Worm (Caenorhabditis elegans) whole organism, late embryonic: ENCODE measurements around the gene Y39A3CL.4.
A peak's percentile ranks its signal among the peaks of the same experiment; 100 is the strongest.

Experiments used
- C08G9.2 ChIP-seq: sonication (generic microtip); optimal IDR thresholded peaks from 2 replicates; lab custom pipeline; 2016; ENCODE audit warnings: mild to moderate bottlenecking, missing genetic modification characterization, moderate library complexity, missing compliant biosample characterization
- K02D7.2 ChIP-seq: sonication (generic microtip); optimal IDR thresholded peaks from 2 replicates; lab custom pipeline; 2017; ENCODE audit warnings: mild to moderate bottlenecking, missing genetic modification characterization, missing compliant biosample characterization
- T23F11.4 ChIP-seq: fragments of 200-800 bp; sonication (Bioruptor generic); optimal IDR thresholded peaks from 2 replicates; lab custom pipeline; 2018; ENCODE audit warnings: mild to moderate bottlenecking, missing genetic modification characterization, missing compliant biosample characterization
- Y22D7AL.16 ChIP-seq: sonication (generic microtip); optimal IDR thresholded peaks from 2 replicates; lab custom pipeline; 2016; ENCODE audit warnings: missing genetic modification characterization, missing compliant biosample characterization
- ahr-1 ChIP-seq: sonication (generic microtip); optimal IDR thresholded peaks from 2 replicates; lab custom pipeline; 2016; ENCODE audit warnings: missing genetic modification characterization, missing compliant biosample characterization
- ama-1 ChIP-seq: fragments of 150-350 bp; optimal IDR thresholded peaks from 2 replicates; lab custom pipeline; 2014
- ceh-14 ChIP-seq: sonication (generic microtip); optimal IDR thresholded peaks from 2 replicates; lab custom pipeline; 2016; ENCODE audit warnings: missing genotype, missing genetic modification characterization, missing compliant biosample characterization
- ceh-18 ChIP-seq: sonication (generic microtip); optimal IDR thresholded peaks from 2 replicates; lab custom pipeline; 2016; ENCODE audit warnings: missing genetic modification characterization, missing compliant biosample characterization
- ceh-19 ChIP-seq: fragments of 200-800 bp; sonication (Bioruptor generic); optimal IDR thresholded peaks from 2 replicates; lab custom pipeline; 2018; ENCODE audit warnings: mild to moderate bottlenecking, missing genetic modification characterization, missing compliant biosample characterization
- ceh-22 ChIP-seq: sonication (generic microtip); optimal IDR thresholded peaks from 2 replicates; lab custom pipeline; 2017; ENCODE audit warnings: missing biosample characterization, missing genetic modification characterization
- ceh-24 ChIP-seq: sonication (generic microtip); optimal IDR thresholded peaks from 2 replicates; lab custom pipeline; 2016; ENCODE audit warnings: mild to moderate bottlenecking, missing genetic modification characterization, missing compliant biosample characterization
- ceh-30 ChIP-seq: fragments of 150-350 bp; optimal IDR thresholded peaks from 2 replicates; lab custom pipeline; 2014; ENCODE audit warnings: missing biosample characterization, missing genetic modification characterization
- ceh-34 ChIP-seq: sonication (generic microtip); optimal IDR thresholded peaks from 2 replicates; lab custom pipeline; 2016; ENCODE audit warnings: mild to moderate bottlenecking, missing genetic modification characterization, missing compliant biosample characterization
- ceh-45 ChIP-seq: fragments of 200-800 bp; sonication (Bioruptor generic); IDR thresholded peaks from 2 replicates; pipeline ENCODE4 v1.3.6; 2022; ENCODE audit warnings: missing genetic modification reagents, missing genetic modification characterization, missing compliant biosample characterization
- ceh-48 ChIP-seq: sonication (generic microtip); optimal IDR thresholded peaks from 2 replicates; lab custom pipeline; 2016; ENCODE audit warnings: missing genetic modification characterization, inconsistent platforms, missing compliant biosample characterization
- ceh-6 ChIP-seq: fragments of 200-800 bp; sonication (Bioruptor generic); optimal IDR thresholded peaks from 2 replicates; lab custom pipeline; 2018; ENCODE audit warnings: mild to moderate bottlenecking, missing genetic modification characterization, missing compliant biosample characterization
- che-1 ChIP-seq: sonication (generic microtip); optimal IDR thresholded peaks from 2 replicates; lab custom pipeline; 2016; ENCODE audit warnings: mild to moderate bottlenecking, missing genetic modification characterization, missing compliant biosample characterization
- elt-2 ChIP-seq: sonication (generic microtip); optimal IDR thresholded peaks from 2 replicates; lab custom pipeline; 2016; ENCODE audit warnings: missing genetic modification reagents, missing genetic modification characterization, missing compliant biosample characterization
- eyg-1 ChIP-seq: sonication (generic microtip); optimal IDR thresholded peaks from 2 replicates; lab custom pipeline; 2016; ENCODE audit warnings: missing genotype, missing genetic modification characterization, missing compliant biosample characterization
- fkh-10 ChIP-seq: fragments of 150-350 bp; optimal IDR thresholded peaks from 2 replicates; lab custom pipeline; 2014; ENCODE audit warnings: missing biosample characterization, missing genetic modification reagents, missing genetic modification characterization
- fkh-6 ChIP-seq: sonication (generic microtip); optimal IDR thresholded peaks from 2 replicates; lab custom pipeline; 2016; ENCODE audit warnings: missing genetic modification characterization, missing compliant biosample characterization
- lim-6 ChIP-seq: sonication (generic microtip); optimal IDR thresholded peaks from 2 replicates; lab custom pipeline; 2016; ENCODE audit warnings: missing genetic modification characterization, missing compliant biosample characterization
- lin-11 ChIP-seq: fragments of 200-800 bp; sonication (Bioruptor generic); optimal IDR thresholded peaks from 2 replicates; lab custom pipeline; 2018; ENCODE audit warnings: mild to moderate bottlenecking, missing genetic modification characterization, missing compliant biosample characterization
- madf-2 ChIP-seq: sonication (generic microtip); optimal IDR thresholded peaks from 2 replicates; lab custom pipeline; 2017; ENCODE audit warnings: missing genetic modification characterization, missing compliant biosample characterization
- mec-3 ChIP-seq: sonication (generic microtip); optimal IDR thresholded peaks from 2 replicates; lab custom pipeline; 2016; ENCODE audit warnings: borderline replicate concordance, missing genetic modification characterization, missing compliant biosample characterization
- nhr-232 ChIP-seq: sonication (generic microtip); optimal IDR thresholded peaks from 2 replicates; lab custom pipeline; 2016; ENCODE audit warnings: missing genetic modification characterization, missing compliant biosample characterization
- odd-2 ChIP-seq: sonication (generic microtip); optimal IDR thresholded peaks from 2 replicates; lab custom pipeline; 2017; ENCODE audit warnings: antibody characterized with exemption, mild to moderate bottlenecking, missing genetic modification characterization, missing compliant biosample characterization
- pag-3 ChIP-seq: sonication (generic microtip); optimal IDR thresholded peaks from 2 replicates; lab custom pipeline; 2016; ENCODE audit warnings: missing compliant biosample characterization, missing genetic modification characterization, borderline replicate concordance
- pha-2 ChIP-seq: sonication (generic microtip); optimal IDR thresholded peaks from 2 replicates; lab custom pipeline; 2017; ENCODE audit warnings: mild to moderate bottlenecking, missing genetic modification characterization, missing compliant biosample characterization
- pha-4 ChIP-seq: fragments of 150-350 bp; optimal IDR thresholded peaks from 2 replicates; lab custom pipeline; 2018; ENCODE audit warnings: missing biosample characterization, missing genetic modification reagents, missing genetic modification characterization
- pqm-1 ChIP-seq: sonication (generic microtip); optimal IDR thresholded peaks from 2 replicates; lab custom pipeline; 2016; ENCODE audit warnings: missing genetic modification characterization, missing compliant biosample characterization
- pros-1 ChIP-seq: fragments of 150-350 bp; optimal IDR thresholded peaks from 2 replicates; lab custom pipeline; 2014; ENCODE audit warnings: missing biosample characterization, missing genetic modification reagents, missing genetic modification characterization
- rnt-1 ChIP-seq: sonication (generic microtip); optimal IDR thresholded peaks from 2 replicates; lab custom pipeline; 2016; ENCODE audit warnings: missing genetic modification characterization, missing compliant biosample characterization
- sdc-2 ChIP-seq: sonication (generic microtip); optimal IDR thresholded peaks from 2 replicates; lab custom pipeline; 2016; ENCODE audit warnings: missing genotype, missing genetic modification characterization, missing compliant biosample characterization
- sox-2 ChIP-seq: fragments of 200-800 bp; sonication (Bioruptor generic); IDR thresholded peaks from 2 replicates; pipeline ENCODE4 v1.3.6; 2022; ENCODE audit warnings: missing genetic modification reagents, missing genetic modification characterization, missing compliant biosample characterization
- sox-4 ChIP-seq: sonication (generic microtip); optimal IDR thresholded peaks from 2 replicates; lab custom pipeline; 2017; ENCODE audit warnings: mild to moderate bottlenecking, missing genetic modification characterization, inconsistent platforms, missing compliant biosample characterization
- syd-9 ChIP-seq: sonication (generic microtip); optimal IDR thresholded peaks from 2 replicates; lab custom pipeline; 2016; ENCODE audit warnings: mild to moderate bottlenecking, missing genetic modification characterization, moderate library complexity, missing compliant biosample characterization
- tbx-2 ChIP-seq: sonication (generic microtip); optimal IDR thresholded peaks from 2 replicates; lab custom pipeline; 2016; ENCODE audit warnings: missing genetic modification characterization, missing compliant biosample characterization
- ttx-3 ChIP-seq: sonication (generic microtip); optimal IDR thresholded peaks from 2 replicates; lab custom pipeline; 2016; ENCODE audit warnings: missing genetic modification reagents, missing genetic modification characterization, missing compliant biosample characterization
- unc-3 ChIP-seq, 2 experiments: fragments of 200-800 bp in 1 of 2; sonication (Bioruptor generic) in 1 of 2; sonication (generic microtip) in 1 of 2; conservative IDR thresholded peaks in 1 of 2; optimal IDR thresholded peaks in 1 of 2; 2 replicates each; pipeline versions ENCODE4 v1.3.6 to Lab custom; 2016 to 2022; ENCODE audit warnings: missing compliant biosample characterization in 2 of 2, missing genetic modification characterization in 2 of 2, missing genetic modification reagents in 1 of 2
- zip-5 ChIP-seq: sonication (generic microtip); optimal IDR thresholded peaks from 2 replicates; lab custom pipeline; 2016; ENCODE audit warnings: missing genetic modification characterization, missing compliant biosample characterization

Gene Y39A3CL.4

DNA sequence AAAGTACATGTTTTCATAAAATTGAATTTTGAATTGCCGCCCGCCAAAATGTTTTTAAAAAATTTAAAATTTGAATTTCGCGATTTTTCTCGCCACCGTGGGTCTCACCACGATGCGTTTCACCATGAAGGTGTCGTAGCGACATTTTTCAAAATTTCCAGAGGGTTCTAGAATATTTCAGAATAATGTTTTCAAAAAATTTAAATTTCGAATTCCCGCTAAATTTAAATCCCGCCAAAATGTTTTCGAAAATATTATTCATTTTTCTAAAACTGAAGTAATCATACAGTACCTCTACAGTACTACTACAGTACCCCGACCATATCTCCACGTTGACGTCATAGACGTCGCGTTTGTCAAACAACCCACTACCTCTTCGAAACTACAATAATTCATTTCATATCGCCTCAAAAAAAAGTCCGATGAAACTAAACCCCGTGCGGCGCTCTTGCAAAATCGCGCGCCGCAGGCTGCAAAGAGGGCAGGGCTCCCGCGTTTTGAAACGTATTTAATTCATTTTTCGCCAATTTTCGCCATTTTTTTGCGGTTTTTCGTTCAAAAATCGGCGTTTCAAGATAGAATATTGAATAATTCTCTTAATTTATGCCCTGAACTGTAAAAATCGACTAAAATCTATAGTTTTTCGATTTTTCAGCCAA lies 46.5 kb upstream of the Y39A3CL.4 start, which contains the start of the genes pvf-1 and Y39A3CL.7 (continued):
- TF ChIP-seq elt-2 (tag; lab: Kevin White, UChicago), result peak; percentile 70
- TF ChIP-seq ceh-14, result peak; percentile 76
- TF ChIP-seq C08G9.2 (tag; lab: Kevin White, UChicago), result peak; percentile 29
- TF ChIP-seq ceh-22 (tag; lab: Kevin White, UChicago), result no peak
- peak; percentile 43 for TF ChIP-seq lin-11 (tag; lab: Kevin White, UChicago)
- TF ChIP-seq tbx-2, result peak; percentile 62
- TF ChIP-seq pha-4 (tag; lab: Kevin White, UChicago), result no peak
- no peak for TF ChIP-seq sox-2 (GFP tag; lab: Robert Waterston, UW)
- peak; percentile 16 for TF ChIP-seq ahr-1
- TF ChIP-seq ceh-24, result no peak
- peak; percentile 51 for TF ChIP-seq sox-4 (tag; lab: Kevin White, UChicago)
- no peak for TF ChIP-seq pag-3 (tag; lab: Kevin White, UChicago)
- peak; percentile 20 for TF ChIP-seq sdc-2 (tag; lab: Kevin White, UChicago)
- peak; percentile 43; the same call in 1 of the 2 replicates for TF ChIP-seq unc-3 (GFP tag; conservative IDR thresholded peaks at IDR 0.05; lab: Robert Waterston, UW)
- peak; percentile 25 for TF ChIP-seq unc-3 (tag; optimal IDR thresholded peaks at IDR 0.05; lab: Kevin White, UChicago)
- peak; percentile 55 for TF ChIP-seq odd-2
- TF ChIP-seq ceh-48, result no peak
- TF ChIP-seq ttx-3 (tag; lab: Kevin White, UChicago), result peak; percentile 55
- peak; percentile 11 for TF ChIP-seq ceh-18
- TF ChIP-seq ceh-30, result no peak
- peak; percentile 41 for TF ChIP-seq zip-5 (tag; lab: Kevin White, UChicago)
- TF ChIP-seq ceh-45 (GFP tag; lab: Robert Waterston, UW), result no peak
- peak; percentile 18 for TF ChIP-seq Y22D7AL.16 (tag; lab: Kevin White, UChicago)
- TF ChIP-seq T23F11.4 (GFP tag; lab: Kevin White, UChicago), result no peak
- no peak for TF ChIP-seq pros-1 (tag; lab: Kevin White, UChicago)
- TF ChIP-seq ceh-19, result peak; percentile 61
- TF ChIP-seq ceh-34 (tag; lab: Kevin White, UChicago), result peak; percentile 75

DNA sequence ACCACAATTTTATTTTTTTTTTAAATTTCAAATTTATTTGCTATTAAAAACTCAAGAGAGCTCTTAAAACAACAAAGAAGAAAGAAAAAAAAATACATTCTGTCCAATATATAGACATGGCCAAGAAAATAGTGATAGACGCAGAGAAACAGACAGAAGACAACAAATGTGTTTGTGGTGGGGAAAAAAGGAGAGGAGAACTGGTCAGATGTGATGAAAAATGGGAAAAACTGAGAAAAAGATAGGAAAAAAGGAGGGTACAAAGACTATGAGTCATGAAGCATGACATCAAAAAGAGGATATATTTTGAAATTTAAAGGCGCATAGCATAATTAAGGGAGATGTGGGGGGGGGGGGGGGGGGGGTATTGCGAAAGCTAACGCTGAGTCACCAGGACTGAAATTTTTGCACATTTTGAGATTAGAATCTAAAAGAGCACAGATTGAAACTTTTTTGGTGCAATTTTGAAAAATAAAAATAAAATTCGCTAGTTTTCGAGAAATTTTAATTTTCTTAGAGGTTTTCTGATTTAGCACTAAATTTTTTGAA lies 41.3 kb upstream of the Y39A3CL.4 start:
- no peak for TF ChIP-seq sox-4 (tag; lab: Kevin White, UChicago)
- TF ChIP-seq K02D7.2 (tag; lab: Kevin White, UChicago), result no peak
- no peak for TF ChIP-seq pag-3 (tag; lab: Kevin White, UChicago)
- no peak for TF ChIP-seq ceh-48
- TF ChIP-seq syd-9 (tag; lab: Kevin White, UChicago), result no peak
- no peak for TF ChIP-seq ceh-30
- no peak for TF ChIP-seq madf-2 (tag; lab: Kevin White, UChicago)
- no peak for TF ChIP-seq lim-6

DNA sequence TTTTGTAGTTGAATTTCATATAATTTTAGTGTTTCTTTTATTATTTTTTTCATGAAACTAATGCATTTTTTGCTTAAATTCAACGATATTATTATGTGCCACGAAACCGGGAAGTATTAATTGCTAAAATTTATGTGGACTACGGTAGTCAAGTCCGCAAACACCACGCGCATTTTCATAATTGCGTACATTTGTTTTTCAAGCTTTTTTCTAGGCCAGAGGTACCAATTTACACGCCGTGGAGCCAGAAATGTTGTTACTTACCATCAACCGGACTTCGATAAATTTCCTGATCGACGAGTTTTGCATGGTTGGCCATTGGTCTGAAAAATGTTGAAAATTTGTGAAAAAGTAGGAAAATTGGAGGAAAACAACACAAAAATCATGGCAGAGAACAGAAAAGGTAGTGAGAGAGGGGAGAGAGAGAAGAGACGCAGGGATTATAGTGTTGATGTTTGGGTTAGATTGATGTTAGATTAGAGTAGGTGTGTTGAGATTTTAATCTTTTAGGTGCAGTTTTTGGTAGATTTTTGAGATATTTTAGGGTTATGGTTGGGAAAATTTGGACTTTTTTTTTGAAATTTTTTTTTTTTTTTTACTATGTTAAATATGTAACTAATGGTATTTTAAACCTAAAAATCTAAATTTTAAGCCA lies 40.3 kb upstream of the Y39A3CL.4 start, which contains the start of gene clp-4:
TSS of gene clp-4 (minus strand) at position 323 of the 655 bp plus-strand sequence.
- TF ChIP-seq unc-3 (GFP tag; conservative IDR thresholded peaks at IDR 0.05; lab: Robert Waterston, UW) (no peak), unc-3 (tag; optimal IDR thresholded peaks at IDR 0.05; lab: Kevin White, UChicago) (no peak), lin-11 (tag; lab: Kevin White, UChicago) (no peak), ama-1 (lab: Kevin White, UChicago) (no peak), nhr-232 (no peak), pros-1 (tag; lab: Kevin White, UChicago) (no peak), fkh-6 (tag; lab: Kevin White, UChicago) (no peak), odd-2 (no peak), fkh-10 (GFP tag; lab: Kevin White, UChicago) (no peak), pha-2 (tag; lab: Kevin White, UChicago) (no peak), che-1 (tag; lab: Kevin White, UChicago) (no peak), sox-2 (GFP tag; lab: Robert Waterston, UW) (no peak), syd-9 (tag; lab: Kevin White, UChicago) (no peak), ceh-18 (no peak), rnt-1 (tag; lab: Kevin White, UChicago) (no peak), ceh-6 (no peak), mec-3 (tag; lab: Kevin White, UChicago) (no peak), elt-2 (tag; lab: Kevin White, UChicago) (no peak), ceh-34 (tag; lab: Kevin White, UChicago) (no peak), eyg-1 (no peak), pqm-1 (no peak)
- TF ChIP-seq, all 69 proteins: peak for 0
